Worm (Caenorhabditis elegans): Measurements from ENCODE around the gene snap-29.

snap-29 gene

DNA sequence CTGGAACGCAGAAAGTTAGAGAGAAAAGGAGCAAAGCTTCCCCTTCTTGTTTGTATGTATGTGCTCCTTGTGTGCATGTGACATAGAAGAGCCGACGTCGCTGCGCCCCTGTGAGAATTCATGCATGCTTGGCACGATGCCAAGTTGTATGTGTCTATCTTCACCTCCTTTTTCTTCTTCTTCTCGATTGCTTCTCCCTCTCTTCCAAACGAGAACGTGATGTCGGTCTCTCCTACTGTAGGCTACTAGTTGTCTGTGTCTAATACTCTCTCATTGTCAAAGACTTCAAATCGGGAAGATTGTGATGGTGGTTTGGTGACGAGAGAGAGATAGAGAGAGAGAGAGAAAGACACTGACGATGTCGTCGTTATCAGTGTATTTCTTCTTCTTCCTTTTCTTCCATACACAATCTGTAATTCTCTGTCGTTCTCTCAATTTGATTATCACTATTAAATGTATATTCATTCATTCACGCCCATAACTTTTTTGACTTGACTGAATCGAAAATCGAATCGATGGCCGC lies 21.2 kb downstream of the snap-29 start (continued):
- TF ChIP-seq mdl-1 (tag; optimal IDR thresholded peaks at IDR 0.05) (peak; percentile 77 to 97), nhr-28 (tag; optimal IDR thresholded peaks at IDR 0.05) (peak; percentile 99), mxl-3 (GFP tag; optimal IDR thresholded peaks at IDR 0.05) (peak; percentile 93), daf-19 (GFP tag; conservative IDR thresholded peaks at IDR 0.05) (peak; percentile 62; the same call in 1 of the 2 replicates), nhr-48 (tag; optimal IDR thresholded peaks at IDR 0.05) (peak; percentile 93), nhr-10 (tag; optimal IDR thresholded peaks at IDR 0.05) (peak; percentile 81), tra-1 (GFP tag; IDR thresholded peaks at IDR 0.05) (peak; percentile 68), Y48G9A.11 (GFP tag; IDR thresholded peaks at IDR 0.05) (no peak), nhr-111 (GFP tag; optimal IDR thresholded peaks at IDR 0.05) (no peak), ama-1 (optimal IDR thresholded peaks at IDR 0.05) (peak; percentile 37), zip-11 (GFP tag; IDR thresholded peaks at IDR 0.05) (no peak), nhr-6 (tag; optimal IDR thresholded peaks at IDR 0.05) (peak; percentile 40), snpc-1.2 (GFP tag; IDR thresholded peaks at IDR 0.05) (no peak)

DNA sequence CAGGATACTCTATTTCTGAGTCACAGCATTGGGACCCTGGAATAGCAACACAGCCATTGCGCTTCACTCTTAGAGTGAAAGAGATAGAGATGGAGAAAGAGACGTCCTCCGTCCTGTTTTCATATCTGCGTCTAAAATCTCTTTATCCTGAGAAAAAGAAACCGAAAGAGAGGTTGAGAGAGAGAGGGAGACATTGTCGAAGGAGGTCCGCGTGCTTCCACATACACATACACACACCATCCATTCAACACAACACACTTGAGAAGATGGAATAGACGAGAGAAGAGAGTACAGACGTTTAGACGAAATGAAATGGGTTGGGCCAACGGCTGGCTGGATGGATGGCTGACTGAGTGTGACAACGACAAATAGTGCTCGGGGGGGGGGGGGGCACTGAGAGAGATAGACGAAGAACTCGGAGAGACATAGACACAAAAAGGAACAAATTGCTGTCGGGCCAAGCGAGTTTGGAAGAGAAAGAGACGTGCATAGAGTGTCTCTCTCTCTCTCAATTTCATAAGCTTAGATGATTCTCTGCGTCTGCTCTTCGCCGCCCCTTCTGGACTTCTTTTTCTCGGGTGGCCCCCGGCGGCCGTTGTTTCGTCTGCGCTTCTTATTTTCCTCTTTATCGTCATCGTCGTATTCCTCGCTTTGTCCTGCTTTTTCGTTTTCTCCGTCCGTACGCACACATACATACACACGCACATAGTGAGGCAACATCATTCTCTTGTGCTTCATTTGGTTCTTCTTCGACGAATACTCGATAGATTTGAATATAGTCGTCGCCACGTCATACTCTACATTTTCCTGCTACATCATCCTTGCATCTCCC lies 24.1 kb downstream of the snap-29 start, which contains the start of gene F54F2.6:
Gene F54F2.6, minus strand, starts transcription at position 738 of the 832 bp plus-strand sequence.
- TF ChIP-seq hlh-11 (tag; optimal IDR thresholded peaks at IDR 0.05) (peak; percentile 98), dve-1 (tag; optimal IDR thresholded peaks at IDR 0.05; ENCODE audit: insufficient read depth) (peak; percentile 38), hif-1 (tag; optimal IDR thresholded peaks at IDR 0.05) (peak; percentile 65 to 85), dpl-1 (GFP tag; optimal IDR thresholded peaks at IDR 0.05) (peak; percentile 33), ceh-62 (tag; optimal IDR thresholded peaks at IDR 0.05) (no peak), lin-1 (GFP tag; IDR thresholded peaks at IDR 0.05) (peak; percentile 58), nhr-6 (tag; optimal IDR thresholded peaks at IDR 0.05) (peak; percentile 82), nhr-48 (tag; optimal IDR thresholded peaks at IDR 0.05) (peak; percentile 86), ZK546.5 (tag; optimal IDR thresholded peaks at IDR 0.05) (no peak), nhr-25 (tag; optimal IDR thresholded peaks at IDR 0.05; ENCODE audit: borderline replicate concordance, insufficient read depth) (peak; percentile 10), tra-1 (GFP tag; IDR thresholded peaks at IDR 0.05) (peak; percentile 67), madf-9 (GFP tag; conservative IDR thresholded peaks at IDR 0.05) (0 out of 2 replicates have a peak, but pooled peaks have one; percentile 4), egl-43 (GFP tag; IDR thresholded peaks at IDR 0.05) (peak; percentile 79), hmg-1.1 (GFP tag; IDR thresholded peaks at IDR 0.05) (peak; percentile 77), lin-13 (GFP tag; optimal IDR thresholded peaks at IDR 0.05) (peak; percentile 57), zfp-3 (GFP tag; conservative IDR thresholded peaks at IDR 0.05) (no peak), aha-1 (tag) (peak; percentile 99), fkh-10 (GFP tag; optimal IDR thresholded peaks at IDR 0.05) (peak; percentile 74), vab-7 (GFP tag; IDR thresholded peaks at IDR 0.05) (no peak), dmd-6 (GFP tag; IDR thresholded peaks at IDR 0.05) (peak; percentile 78), tag-97 (GFP tag; IDR thresholded peaks at IDR 0.05) (0 out of 2 replicates have a peak, but pooled peaks have one; percentile 32), set-16 (GFP tag; IDR thresholded peaks at IDR 0.05) (peak; percentile 87), duxl-1 (tag; optimal IDR thresholded peaks at IDR 0.05; ENCODE audit: poor library complexity) (no peak), nhr-10 (tag; optimal IDR thresholded peaks at IDR 0.05) (peak; percentile 15), ztf-11 (tag; optimal IDR thresholded peaks at IDR 0.05) (no peak), pha-4 (GFP tag; IDR thresholded peaks at IDR 0.05) (peak; percentile 91), pha-4 (tag; optimal IDR thresholded peaks at IDR 0.05) (peak; percentile 20), T20F7.1 (GFP tag; optimal IDR thresholded peaks at IDR 0.05) (peak; percentile 82), unc-130 (GFP tag; optimal IDR thresholded peaks at IDR 0.05) (no peak), mes-2 (tag; optimal IDR thresholded peaks at IDR 0.05; ENCODE audit: poor library complexity, severe bottlenecking) (peak; percentile 69), ctbp-1 (GFP tag; IDR thresholded peaks at IDR 0.05) (peak; percentile 89), saeg-2 (GFP tag; IDR thresholded peaks at IDR 0.05) (peak; percentile 15; the same call in 1 of the 2 replicates), php-3 (GFP tag; IDR thresholded peaks at IDR 0.05) (no peak), zip-2 (tag; optimal IDR thresholded peaks at IDR 0.05) (peak; percentile 25), gei-8 (GFP tag; optimal IDR thresholded peaks at IDR 0.05) (peak; percentile 62), ces-1 (GFP tag; optimal IDR thresholded peaks at IDR 0.05) (peak; percentile 27), nhr-77 (tag; optimal IDR thresholded peaks at IDR 0.05) (peak; percentile 10)
